Worm (Caenorhabditis elegans) whole organism, L3 larva: Measurements from ENCODE around the gene Y43F8B.12.

Experiments used
- R02D3.7 ChIP-seq: fragments of 150-350 bp; optimal IDR thresholded peaks from 2 replicates; lab custom pipeline; 2014; ENCODE audit warnings: missing biosample characterization, missing genetic modification characterization
- ZK546.5 ChIP-seq: sonication (generic microtip); optimal IDR thresholded peaks from 2 replicates; lab custom pipeline; 2017; ENCODE audit warnings: missing biosample characterization, missing genetic modification characterization
- ama-1 ChIP-seq: fragments of 150-350 bp; optimal IDR thresholded peaks from 2 replicates; lab custom pipeline; 2018
- ceh-16 ChIP-seq: sonication (generic microtip); optimal IDR thresholded peaks from 2 replicates; lab custom pipeline; 2017; ENCODE audit warnings: missing biosample characterization, missing genetic modification characterization
- ceh-82 ChIP-seq: fragments of 150-350 bp; optimal IDR thresholded peaks from 2 replicates; lab custom pipeline; 2014; ENCODE audit warnings: missing biosample characterization, missing genetic modification characterization
- ceh-9 ChIP-seq: sonication (generic microtip); optimal IDR thresholded peaks from 2 replicates; lab custom pipeline; 2018; ENCODE audit warnings: missing biosample characterization, missing genetic modification characterization
- egl-27 ChIP-seq: sonication (generic microtip); optimal IDR thresholded peaks from 4 replicates; lab custom pipeline; 2017; ENCODE audit warnings: missing biosample characterization, missing genetic modification reagents, missing genetic modification characterization
- egl-5 ChIP-seq: fragments of 150-350 bp; optimal IDR thresholded peaks from 2 replicates; lab custom pipeline; 2017; ENCODE audit warnings: missing biosample characterization, missing genetic modification reagents, missing genetic modification characterization, inconsistent platforms
- elt-1 ChIP-seq: fragments of 150-350 bp; optimal IDR thresholded peaks from 2 replicates; lab custom pipeline; 2014; ENCODE audit warnings: missing biosample characterization, missing genetic modification characterization
- elt-2 ChIP-seq: sonication (generic microtip); optimal IDR thresholded peaks from 2 replicates; lab custom pipeline; 2016; ENCODE audit warnings: missing genetic modification reagents, mild to moderate bottlenecking, missing genetic modification characterization, missing compliant biosample characterization
- elt-3 ChIP-seq, 3 experiments: fragments of 150-350 bp in 1 of 3; sonication (generic microtip) in 2 of 3; optimal IDR thresholded peaks; 2 replicates in 2 of 3; 4 replicates in 1 of 3; lab custom pipeline; 2014 to 2017; ENCODE audit warnings: missing biosample characterization in 3 of 3, missing genetic modification characterization in 3 of 3
- eor-1 ChIP-seq, 2 experiments: fragments of 150-350 bp; optimal IDR thresholded peaks; 2 replicates each; lab custom pipeline; 2014 to 2018; ENCODE audit warnings: missing biosample characterization in 2 of 2, missing genetic modification characterization in 2 of 2
- fkh-10 ChIP-seq: sonication (generic microtip); optimal IDR thresholded peaks from 2 replicates; lab custom pipeline; 2017; ENCODE audit warnings: missing biosample characterization, missing genetic modification reagents, missing genetic modification characterization
- fos-1 ChIP-seq: fragments of 150-350 bp; optimal IDR thresholded peaks from 2 replicates; lab custom pipeline; 2014; ENCODE audit warnings: missing biosample characterization, missing genetic modification characterization
- hmg-11 ChIP-seq: sonication (generic microtip); optimal IDR thresholded peaks from 2 replicates; lab custom pipeline; 2016; ENCODE audit warnings: missing genetic modification characterization, missing compliant biosample characterization
- jun-1 ChIP-seq: fragments of 150-350 bp; optimal IDR thresholded peaks from 2 replicates; lab custom pipeline; 2014; ENCODE audit warnings: missing biosample characterization, missing genetic modification reagents, missing genetic modification characterization
- nhr-23 ChIP-seq: fragments of 150-350 bp; optimal IDR thresholded peaks from 2 replicates; lab custom pipeline; 2014; ENCODE audit warnings: missing biosample characterization, missing genetic modification reagents, missing genetic modification characterization
- nhr-237 ChIP-seq: fragments of 150-350 bp; optimal IDR thresholded peaks from 2 replicates; lab custom pipeline; 2014; ENCODE audit warnings: missing biosample characterization, missing genetic modification characterization
- nhr-25 ChIP-seq: sonication (generic microtip); optimal IDR thresholded peaks from 2 replicates; lab custom pipeline; 2017; ENCODE audit warnings: missing biosample characterization, missing genetic modification characterization
- nhr-28 ChIP-seq: fragments of 150-350 bp; optimal IDR thresholded peaks from 2 replicates; lab custom pipeline; 2014; ENCODE audit warnings: missing biosample characterization, missing genetic modification characterization
- nhr-43 ChIP-seq: sonication (generic microtip); optimal IDR thresholded peaks from 2 replicates; lab custom pipeline; 2016; ENCODE audit warnings: mild to moderate bottlenecking, missing genetic modification characterization, missing compliant biosample characterization; ENCODE audit not compliant: poor library complexity, severe bottlenecking
- nhr-67 ChIP-seq: fragments of 150-350 bp; optimal IDR thresholded peaks from 2 replicates; lab custom pipeline; 2014; ENCODE audit warnings: missing biosample characterization, missing genetic modification characterization
- nhr-76 ChIP-seq: fragments of 150-350 bp; sonication (generic microtip); optimal IDR thresholded peaks from 5 replicates; lab custom pipeline; 2014; ENCODE audit warnings: missing biosample characterization, missing genetic modification characterization
- nhr-77 ChIP-seq: fragments of 150-350 bp; optimal IDR thresholded peaks from 2 replicates; lab custom pipeline; 2014; ENCODE audit warnings: missing biosample characterization, missing genetic modification characterization
- pha-4 ChIP-seq: fragments of 150-350 bp; optimal IDR thresholded peaks from 2 replicates; lab custom pipeline; 2014; ENCODE audit warnings: missing biosample characterization, missing genetic modification reagents, missing genetic modification characterization
- pqm-1 ChIP-seq: fragments of 150-350 bp; optimal IDR thresholded peaks from 2 replicates; lab custom pipeline; 2017; ENCODE audit warnings: missing biosample characterization, missing genetic modification characterization, inconsistent platforms
- sea-2 ChIP-seq: fragments of 150-350 bp; sonication (generic microtip); optimal IDR thresholded peaks from 4 replicates; lab custom pipeline; 2014; ENCODE audit warnings: missing biosample characterization, missing genetic modification reagents, missing genetic modification characterization
- skn-1 ChIP-seq: fragments of 150-350 bp; optimal IDR thresholded peaks from 2 replicates; lab custom pipeline; 2014; ENCODE audit warnings: missing biosample characterization, missing genetic modification characterization
- snpc-4 ChIP-seq: fragments of 150-350 bp; optimal IDR thresholded peaks from 2 replicates; lab custom pipeline; 2014; ENCODE audit warnings: missing biosample characterization, missing genetic modification characterization
- tbx-2 ChIP-seq: sonication (generic microtip); optimal IDR thresholded peaks from 2 replicates; lab custom pipeline; 2016; ENCODE audit warnings: mild to moderate bottlenecking, missing genetic modification characterization, missing compliant biosample characterization
- ztf-11 ChIP-seq: fragments of 150-350 bp; optimal IDR thresholded peaks from 2 replicates; lab custom pipeline; 2014; ENCODE audit warnings: missing biosample characterization, missing genetic modification characterization
- ztf-4 ChIP-seq: fragments of 150-350 bp; optimal IDR thresholded peaks from 2 replicates; lab custom pipeline; 2014; ENCODE audit warnings: missing biosample characterization, missing genetic modification characterization

Y43F8B.12 gene

ce11 chrV:19468083-19468482, at the start of gene Y43F8B.12:
TSS of gene Y43F8B.12 (plus strand) at chrV:19468383.
- no peak for TF ChIP-seq ZK546.5
- TF ChIP-seq ama-1 (lab: Kevin White, UChicago) = no peak
- no peak for TF ChIP-seq snpc-4 (tag; lab: Kevin White, UChicago)
- no peak for TF ChIP-seq nhr-67 (tag; lab: Kevin White, UChicago)
- no peak for TF ChIP-seq tbx-2
- no peak for TF ChIP-seq fkh-10 (GFP tag; lab: Kevin White, UChicago)
- TF ChIP-seq nhr-28 = no peak
- TF ChIP-seq ceh-16 (tag; lab: Kevin White, UChicago) = no peak
- no peak for TF ChIP-seq nhr-76 (tag; lab: Kevin White, UChicago)
- TF ChIP-seq ceh-82 (tag; lab: Kevin White, UChicago) = no peak
- TF ChIP-seq nhr-43 (tag; lab: Kevin White, UChicago) = no peak

- peak; percentile 7 for TF ChIP-seq pqm-1 (tag; lab: Kevin White, UChicago)
- peak; percentile 65 for TF ChIP-seq elt-2
Measured at ce11 chrV:19419301-19419700, 48.9 kb upstream of the Y43F8B.12 start.

ce11 chrV:19421131-19421530, 47.1 kb upstream of the Y43F8B.12 start, which contains the start of gene C25F9.2:
TSS of gene C25F9.2 (plus strand) at chrV:19421471.
- peak; percentile 57 for TF ChIP-seq nhr-25 (tag; lab: Kevin White, UChicago)
- no peak for TF ChIP-seq nhr-23 (tag; lab: Kevin White, UChicago)
- TF ChIP-seq, all 47 proteins: peak for 1

ce11 chrV:19428097-19428496, 40.1 kb upstream of the Y43F8B.12 start:
- TF ChIP-seq snpc-4 (tag; lab: Kevin White, UChicago) (no peak), nhr-43 (tag; lab: Kevin White, UChicago) (peak; percentile 27), egl-27 (tag; lab: Kevin White, UChicago) (no peak), hmg-11 (tag; lab: Kevin White, UChicago) (no peak), elt-1 (tag; lab: Kevin White, UChicago) (peak; percentile 86), nhr-67 (tag; lab: Kevin White, UChicago) (no peak), nhr-25 (tag; lab: Kevin White, UChicago) (peak; percentile 29), egl-5 (tag; lab: Kevin White, UChicago) (no peak), elt-3 (tag; optimal IDR thresholded peaks at IDR 0.05; lab: Kevin White, UChicago) (no peak), ceh-9 (no peak), ceh-16 (tag; lab: Kevin White, UChicago) (no peak), skn-1 (no peak), sea-2 (GFP tag; lab: Kevin White, UChicago) (no peak), R02D3.7 (tag; lab: Kevin White, UChicago) (no peak), eor-1 (tag; optimal IDR thresholded peaks at IDR 0.05; lab: Kevin White, UChicago) (no peak), ztf-11 (tag; lab: Kevin White, UChicago) (no peak), nhr-237 (no peak)
- TF ChIP-seq, all 47 proteins: peak for 3

- peak; percentile 32 for TF ChIP-seq nhr-25 (tag; lab: Kevin White, UChicago)
- TF ChIP-seq tbx-2 = no peak
- peak; percentile 95 for TF ChIP-seq elt-1 (tag; lab: Kevin White, UChicago)
- TF ChIP-seq, all 47 proteins: peak for 2
Measured at ce11 chrV:19428936-19429335, 39.2 kb upstream of the Y43F8B.12 start.

ce11 chrV:19429605-19430004, 38.6 kb upstream of the Y43F8B.12 start:
- TF ChIP-seq fos-1 (tag; lab: Kevin White, UChicago) = no peak
- TF ChIP-seq nhr-43 (tag; lab: Kevin White, UChicago) = peak; percentile 21
- peak; percentile 99 for TF ChIP-seq elt-1 (tag; lab: Kevin White, UChicago)
- peak; percentile 53 for TF ChIP-seq nhr-25 (tag; lab: Kevin White, UChicago)
- TF ChIP-seq nhr-23 (tag; lab: Kevin White, UChicago) = peak; percentile 28

ce11 chrV:19430351-19430913, 37.8 kb upstream of the Y43F8B.12 start:
- TF ChIP-seq jun-1 (tag; lab: Kevin White, UChicago) = no peak
- no peak for TF ChIP-seq pha-4 (tag; lab: Kevin White, UChicago)
- no peak for TF ChIP-seq snpc-4 (tag; lab: Kevin White, UChicago)
- no peak for TF ChIP-seq nhr-25 (tag; lab: Kevin White, UChicago)
- no peak for TF ChIP-seq ztf-4 (tag; lab: Kevin White, UChicago)
- TF ChIP-seq ztf-11 (tag; lab: Kevin White, UChicago) = no peak
- TF ChIP-seq nhr-77 (tag; lab: Kevin White, UChicago) = no peak
